Fruit fly (Drosophila melanogaster): ENCODE data around the gene CG9119.

Gene CG9119

dm6 chr3L:1200357-1201051 lies 4.1 kb downstream of the CG9119 start, which contains the start of gene mwh:
mwh (plus strand) TSS chr3L:1200786.
- TF ChIP-seq twi (tag; optimal IDR thresholded peaks at IDR 0.05) (no peak), Deaf1 (tag; optimal IDR thresholded peaks at IDR 0.05) (peak; percentile 5), CG17829 (tag; optimal IDR thresholded peaks at IDR 0.05) (no peak), CG15479 (GFP tag; optimal IDR thresholded peaks at IDR 0.05) (no peak), CG32532 (GFP tag; IDR thresholded peaks at IDR 0.05) (no peak), Gsc (GFP tag; IDR thresholded peaks at IDR 0.05) (no peak), pum (GFP tag; optimal IDR thresholded peaks at IDR 0.05) (no peak), Dip2 (GFP tag; IDR thresholded peaks at IDR 0.05) (no peak), Jarid2 (GFP tag; optimal IDR thresholded peaks at IDR 0.05) (no peak), CG8089 (GFP tag; optimal IDR thresholded peaks at IDR 0.05) (no peak), Ravus (GFP tag; IDR thresholded peaks at IDR 0.05) (no peak), Lpt (GFP tag; optimal IDR thresholded peaks at IDR 0.05) (no peak), CG14965 (GFP tag; optimal IDR thresholded peaks at IDR 0.05; ENCODE audit: borderline replicate concordance) (no peak), dpn (GFP tag; optimal IDR thresholded peaks at IDR 0.05) (no peak), gcm (GFP tag; optimal IDR thresholded peaks at IDR 0.05) (no peak), gem (tag; optimal IDR thresholded peaks at IDR 0.05) (no peak), Aef1 (GFP tag; IDR thresholded peaks at IDR 0.05) (no peak), tll (GFP tag; optimal IDR thresholded peaks at IDR 0.05) (no peak), org-1 (GFP tag; optimal IDR thresholded peaks at IDR 0.05) (no peak), Hr78 (GFP tag; optimal IDR thresholded peaks at IDR 0.05) (no peak), sob (GFP tag; IDR thresholded peaks at IDR 0.05) (no peak), CG8290 (GFP tag; optimal IDR thresholded peaks at IDR 0.05) (no peak), CG8290 (tag; optimal IDR thresholded peaks at IDR 0.05) (peak in 1 of 2 experiments; percentile 4), Awh (GFP tag; IDR thresholded peaks at IDR 0.05) (no peak), fd64A (GFP tag; optimal IDR thresholded peaks at IDR 0.05) (no peak), Abd-B (GFP tag; optimal IDR thresholded peaks at IDR 0.05) (no peak), toy (GFP tag; IDR thresholded peaks at IDR 0.05) (no peak), grn (GFP tag; optimal IDR thresholded peaks at IDR 0.05) (no peak), CG18764 (GFP tag; optimal IDR thresholded peaks at IDR 0.05) (no peak), Vsx1 (GFP tag; optimal IDR thresholded peaks at IDR 0.05) (peak; percentile 54), pb (GFP tag; optimal IDR thresholded peaks at IDR 0.05) (no peak), Mrtf (GFP tag; IDR thresholded peaks at IDR 0.05) (no peak), corto (GFP tag; optimal IDR thresholded peaks at IDR 0.05) (no peak), CG10959 (GFP tag; IDR thresholded peaks at IDR 0.05) (no peak), CG11456 (GFP tag; IDR thresholded peaks at IDR 0.05) (no peak), CG10462 (GFP tag; optimal IDR thresholded peaks at IDR 0.05) (no peak), CG10267 (tag; optimal IDR thresholded peaks at IDR 0.05) (no peak), CG8359 (GFP tag; optimal IDR thresholded peaks at IDR 0.05; ENCODE audit: borderline replicate concordance) (no peak), mam (GFP tag; optimal IDR thresholded peaks at IDR 0.05) (no peak), Dip3 (GFP tag; optimal IDR thresholded peaks at IDR 0.05) (no peak), sr (GFP tag; IDR thresholded peaks at IDR 0.05) (no peak), wdn (GFP tag; IDR thresholded peaks at IDR 0.05) (no peak), CG3407 (GFP tag; optimal IDR thresholded peaks at IDR 0.05) (no peak), inv (GFP tag; IDR thresholded peaks at IDR 0.05; ENCODE audit: partially characterized antibody) (no peak), CG17802 (tag; optimal IDR thresholded peaks at IDR 0.05) (no peak), CG2120 (GFP tag; optimal IDR thresholded peaks at IDR 0.05) (no peak), Fer2 (tag; optimal IDR thresholded peaks at IDR 0.05) (no peak), HHEX (GFP tag; optimal IDR thresholded peaks at IDR 0.05) (no peak), tap (tag; optimal IDR thresholded peaks at IDR 0.05) (no peak), Rfx (GFP tag; IDR thresholded peaks at IDR 0.05) (no peak), CG18476 (GFP tag; optimal IDR thresholded peaks at IDR 0.05) (no peak)
